Fruit fly (Drosophila melanogaster): Measurements from ENCODE around the gene CG11983.

Gene CG11983

dm6 chr3R:9008202-9008601 lies at the start of gene CG11983:
Gene CG11983, plus strand, starts transcription at chr3R:9008321.
- peak; percentile 2 for TF ChIP-seq CG17801 (GFP tag; optimal IDR thresholded peaks at IDR 0.05; ENCODE audit: partially characterized antibody)

DNA sequence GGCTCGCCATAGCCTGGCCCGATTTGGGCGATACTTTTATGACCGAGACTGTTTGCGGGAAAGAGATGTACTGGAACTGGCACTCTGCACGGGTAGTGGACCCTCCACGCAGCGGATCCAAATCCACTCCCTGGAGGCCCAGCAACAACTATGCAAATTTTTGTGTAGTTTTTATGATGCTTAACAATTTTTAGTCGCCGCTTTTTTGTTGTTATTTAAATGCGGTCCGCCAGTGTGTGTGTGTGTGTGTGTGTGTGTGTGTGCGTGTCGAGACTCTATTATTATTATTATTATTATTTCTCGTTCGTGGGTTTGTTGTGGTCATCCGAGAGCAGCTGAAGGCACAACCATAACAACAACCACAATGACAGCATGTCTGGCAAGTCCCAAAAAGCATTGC lies 49.0 kb upstream of the CG11983 start:
- no peak for TF ChIP-seq CG17801 (GFP tag; optimal IDR thresholded peaks at IDR 0.05; ENCODE audit: partially characterized antibody)

dm6 chr3R:8960329-8960728 lies 47.8 kb upstream of the CG11983 start:
- no peak for TF ChIP-seq CG17801 (GFP tag; optimal IDR thresholded peaks at IDR 0.05; ENCODE audit: partially characterized antibody)

dm6 chr3R:8962860-8963755 lies 45.0 kb upstream of the CG11983 start, which contains the start of gene ich:
Gene ich, minus strand, starts transcription at chr3R:8963037.
- no peak for TF ChIP-seq CG17801 (GFP tag; optimal IDR thresholded peaks at IDR 0.05; ENCODE audit: partially characterized antibody)

dm6 chr3R:8963756-8964342 lies 44.3 kb upstream of the CG11983 start:
- TF ChIP-seq CG17801 (GFP tag; optimal IDR thresholded peaks at IDR 0.05; ENCODE audit: partially characterized antibody) = no peak

DNA sequence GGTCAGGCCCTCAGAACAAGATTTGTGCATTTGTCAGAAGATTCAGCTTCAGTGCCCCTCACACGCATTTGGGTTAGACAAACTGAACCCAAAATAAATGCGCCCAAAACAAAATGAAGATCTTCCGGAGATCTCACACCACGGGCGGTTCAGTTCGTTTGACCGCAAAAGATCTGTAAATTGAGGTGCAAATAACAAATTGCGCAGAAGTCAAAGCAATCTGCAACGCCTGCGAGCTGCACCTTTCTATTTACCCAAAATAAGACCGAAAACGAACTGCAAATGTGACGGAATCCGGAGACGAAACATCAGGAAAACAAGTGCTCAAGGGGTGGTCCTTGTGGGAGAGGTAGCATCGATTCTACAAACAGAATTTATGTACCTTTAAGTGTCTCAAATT lies 42.6 kb upstream of the CG11983 start:
- no peak for TF ChIP-seq CG17801 (GFP tag; optimal IDR thresholded peaks at IDR 0.05; ENCODE audit: partially characterized antibody)

- no peak for TF ChIP-seq CG17801 (GFP tag; optimal IDR thresholded peaks at IDR 0.05; ENCODE audit: partially characterized antibody)
These were observed 41.5 kb upstream of the CG11983 start for dm6 chr3R:8966598-8966997.

dm6 chr3R:8968837-8969236 lies 39.3 kb upstream of the CG11983 start:
- TF ChIP-seq CG17801 (GFP tag; optimal IDR thresholded peaks at IDR 0.05; ENCODE audit: partially characterized antibody) = no peak

DNA sequence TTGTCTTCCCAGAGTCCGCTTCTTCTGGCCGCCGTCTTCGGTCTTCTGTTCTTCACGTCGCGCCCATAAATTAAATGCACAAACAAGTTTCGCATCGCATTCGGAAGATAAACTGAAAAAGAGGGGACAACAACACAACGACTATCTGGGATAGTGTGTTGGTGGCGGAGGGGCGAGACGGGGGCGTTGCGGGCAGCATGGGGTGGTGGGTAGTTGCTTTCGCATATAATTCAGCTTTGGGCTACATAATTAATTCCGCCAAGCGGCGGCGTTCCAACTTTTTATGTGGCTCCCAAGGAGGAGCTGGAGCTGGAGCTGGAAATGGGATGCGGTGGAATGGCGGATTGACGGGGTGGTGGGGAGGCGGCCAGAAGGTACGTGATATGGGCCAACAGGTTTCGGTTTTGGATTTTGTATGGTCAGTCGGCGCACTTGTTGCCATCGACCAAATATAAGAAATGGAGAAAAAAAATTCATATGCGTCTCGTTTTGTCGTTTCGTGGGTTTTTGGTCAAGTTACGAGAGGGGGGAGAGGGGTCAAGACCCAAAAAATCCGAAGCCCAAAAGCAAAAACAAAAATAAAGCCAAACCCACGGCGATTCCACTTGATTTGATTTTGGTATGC lies 38.7 kb upstream of the CG11983 start:
- no peak for TF ChIP-seq CG17801 (GFP tag; optimal IDR thresholded peaks at IDR 0.05; ENCODE audit: partially characterized antibody)

- no peak for TF ChIP-seq CG17801 (GFP tag; optimal IDR thresholded peaks at IDR 0.05; ENCODE audit: partially characterized antibody)
These were observed 38.2 kb upstream of the CG11983 start for dm6 chr3R:8969926-8970306.

dm6 chr3R:8970707-8971106 lies 37.4 kb upstream of the CG11983 start:
- no peak for TF ChIP-seq CG17801 (GFP tag; optimal IDR thresholded peaks at IDR 0.05; ENCODE audit: partially characterized antibody)

DNA sequence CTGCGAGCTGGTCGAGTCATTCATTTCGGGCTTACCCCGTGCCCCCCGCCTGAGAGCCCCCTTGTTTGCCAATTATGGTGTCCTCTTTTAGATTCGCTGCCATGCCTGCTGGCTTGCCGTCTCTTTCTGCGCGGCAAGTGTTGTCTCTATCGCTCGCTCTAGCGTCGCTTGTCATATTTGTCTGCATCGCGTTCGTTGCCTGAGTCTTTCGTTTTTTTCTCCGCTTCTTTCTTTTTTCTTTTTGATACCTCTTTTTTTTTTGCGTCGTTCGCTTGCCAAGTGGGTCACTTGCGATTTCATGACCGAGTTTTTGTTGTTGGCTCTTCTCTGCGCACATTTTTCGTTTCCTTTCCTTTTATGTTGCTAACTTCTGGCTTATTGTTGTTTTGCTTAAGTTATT lies 36.3 kb upstream of the CG11983 start:
- TF ChIP-seq CG17801 (GFP tag; optimal IDR thresholded peaks at IDR 0.05; ENCODE audit: partially characterized antibody) = no peak

DNA sequence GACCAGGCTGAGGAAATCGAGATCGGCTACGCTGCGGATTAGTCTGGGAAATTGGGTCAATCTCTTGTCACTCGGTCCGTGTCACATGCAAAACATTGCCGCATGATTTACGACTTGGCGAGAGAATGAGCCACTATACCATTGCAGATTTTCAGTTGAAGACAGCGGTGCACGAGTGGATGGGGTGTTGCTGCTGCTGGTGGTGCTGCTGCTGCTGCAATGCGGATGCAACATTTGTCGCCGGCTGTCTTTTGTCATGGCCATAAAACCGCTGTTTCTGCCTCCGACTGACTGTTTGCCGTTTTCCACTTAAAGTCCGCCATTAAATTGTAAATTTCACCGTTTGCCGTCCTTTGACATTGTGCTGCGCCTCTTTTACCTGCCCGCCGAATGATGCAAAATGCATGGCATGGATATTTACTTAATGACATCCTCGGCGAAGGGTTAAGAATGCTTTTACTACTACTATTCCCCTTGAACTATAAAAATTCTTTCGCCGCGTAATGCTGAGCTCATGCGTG lies 32.0 kb upstream of the CG11983 start:
- no peak for TF ChIP-seq CG17801 (GFP tag; optimal IDR thresholded peaks at IDR 0.05; ENCODE audit: partially characterized antibody)

- TF ChIP-seq CG17801 (GFP tag; optimal IDR thresholded peaks at IDR 0.05; ENCODE audit: partially characterized antibody) = no peak
These were observed 29.4 kb upstream of the CG11983 start for dm6 chr3R:8978768-8979167.

DNA sequence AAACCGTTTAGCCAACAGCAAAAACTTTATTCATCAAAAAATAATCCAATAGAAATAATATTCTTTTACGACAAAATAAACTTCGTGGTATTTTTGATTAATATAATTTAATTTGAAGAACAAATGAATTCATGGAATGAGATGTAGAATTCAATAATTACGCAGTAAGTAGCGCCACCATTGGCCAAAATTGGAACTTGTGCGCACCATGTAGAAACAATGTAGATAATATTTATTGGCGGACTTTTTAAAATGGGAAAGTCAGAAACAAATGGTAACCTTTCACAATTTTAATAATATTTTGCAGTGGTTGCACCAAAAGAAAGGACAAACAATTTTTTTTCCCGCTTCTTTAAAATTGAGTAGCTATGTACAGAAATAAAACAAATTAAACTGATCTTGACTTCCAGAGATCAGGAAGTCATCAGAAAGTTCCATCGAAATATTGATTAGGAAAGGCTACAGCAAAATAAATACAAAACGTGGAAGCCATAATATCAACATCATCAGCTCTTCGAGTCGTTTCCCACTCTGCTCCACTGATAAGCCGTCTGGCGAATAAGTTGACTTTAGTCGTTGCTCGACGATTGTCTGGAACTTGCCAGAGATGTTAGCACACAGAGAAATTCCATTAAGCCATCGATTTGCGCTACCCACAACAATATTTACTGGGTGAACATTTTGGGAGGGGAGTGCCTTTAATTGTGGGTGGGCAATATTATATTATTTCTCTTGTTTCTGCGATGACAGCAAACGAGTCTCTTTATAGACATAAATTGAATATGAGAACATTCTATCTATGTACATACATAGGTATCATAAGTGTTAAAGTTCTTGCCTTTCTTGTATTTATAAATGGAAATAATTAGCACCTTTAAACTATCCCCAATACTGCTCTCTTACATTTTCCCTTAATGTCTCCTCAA lies 28.0 kb upstream of the CG11983 start:
- TF ChIP-seq CG17801 (GFP tag; optimal IDR thresholded peaks at IDR 0.05; ENCODE audit: partially characterized antibody) = no peak
